Worm (Caenorhabditis elegans) whole organism, L4/young adult: ENCODE measurements around the gene gtf-2F1.

Experiments used
- W03F9.2 ChIP-seq: fragments of 150-350 bp; optimal IDR thresholded peaks from 2 replicates; lab custom pipeline; 2014; ENCODE audit warnings: missing biosample characterization, missing genetic modification characterization
- dao-5 ChIP-seq: sonication (generic microtip); optimal IDR thresholded peaks from 2 replicates; lab custom pipeline; 2016; ENCODE audit warnings: missing genotype, missing genetic modification characterization, moderate library complexity, missing compliant biosample characterization
- him-1 ChIP-seq: sonication (generic microtip); optimal IDR thresholded peaks from 2 replicates; lab custom pipeline; 2016; ENCODE audit warnings: missing genotype, missing genetic modification reagents, missing genetic modification characterization, missing compliant biosample characterization

The gtf-2F1 gene

ce11 chrII:4294189-4294588 lies 7.2 kb upstream of the gtf-2F1 start:
- TF ChIP-seq him-1 (tag; lab: Kevin White, UChicago) = no peak
- no peak for TF ChIP-seq W03F9.2 (tag; lab: Kevin White, UChicago)
- no peak for TF ChIP-seq dao-5 (tag; lab: Kevin White, UChicago)

ce11 chrII:4294801-4295200 lies 6.6 kb upstream of the gtf-2F1 start, which contains the start of gene rml-4:
TSS of gene rml-4 (plus strand) at chrII:4295101.
- TF ChIP-seq W03F9.2 (tag; lab: Kevin White, UChicago) = no peak
- TF ChIP-seq dao-5 (tag; lab: Kevin White, UChicago) = no peak
- TF ChIP-seq him-1 (tag; lab: Kevin White, UChicago) = no peak

ce11 chrII:4297259-4297658 lies 4.1 kb upstream of the gtf-2F1 start:
- TF ChIP-seq W03F9.2 (tag; lab: Kevin White, UChicago) (no peak), dao-5 (tag; lab: Kevin White, UChicago) (no peak), him-1 (tag; lab: Kevin White, UChicago) (no peak)

DNA sequence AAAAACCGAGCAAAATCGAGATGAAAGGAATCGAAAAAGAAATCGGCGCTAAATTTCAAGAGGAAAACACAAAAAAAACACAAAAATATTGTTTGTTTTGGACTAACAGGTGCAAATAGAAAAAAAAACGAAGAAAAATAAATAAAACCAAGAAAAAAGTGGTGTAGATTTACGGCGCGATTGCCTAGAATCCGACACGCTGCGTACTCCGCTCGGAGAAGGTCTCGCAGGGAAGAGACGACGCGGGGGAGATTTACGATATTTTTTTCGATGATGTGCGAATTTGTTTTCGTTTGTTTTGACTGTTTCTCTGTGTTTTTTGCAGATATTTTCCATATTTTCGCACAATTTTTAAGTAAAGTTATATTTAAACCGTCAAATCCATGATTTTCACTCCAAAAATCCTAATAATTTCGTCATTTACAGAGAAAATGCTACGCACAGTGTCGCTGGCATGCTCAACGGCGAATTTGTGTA lies 2.1 kb upstream of the gtf-2F1 start, which contains the start of gene sco-1:
TSS of gene sco-1 (plus strand) at position 427 of the 477 bp plus-strand sequence.
- TF ChIP-seq him-1 (tag; lab: Kevin White, UChicago) (peak; percentile 92), W03F9.2 (tag; lab: Kevin White, UChicago) (peak; percentile 95), dao-5 (tag; lab: Kevin White, UChicago) (no peak)

- TF ChIP-seq W03F9.2 (tag; lab: Kevin White, UChicago) (no peak), him-1 (tag; lab: Kevin White, UChicago) (no peak), dao-5 (tag; lab: Kevin White, UChicago) (no peak)
Observed at ce11 chrII:4306921-4307630, 5.7 kb downstream of the gtf-2F1 start, which contains the start of gene Y52E8A.3. TSS of gene Y52E8A.3 (minus strand) at chrII:4306971.

- no peak for TF ChIP-seq W03F9.2 (tag; lab: Kevin White, UChicago)
- no peak for TF ChIP-seq dao-5 (tag; lab: Kevin White, UChicago)
- TF ChIP-seq him-1 (tag; lab: Kevin White, UChicago) = no peak
Observed at ce11 chrII:4312115-4312514, 10.7 kb downstream of the gtf-2F1 start, which contains the start of gene plep-1. TSS of gene plep-1 (minus strand) at chrII:4312215.

DNA sequence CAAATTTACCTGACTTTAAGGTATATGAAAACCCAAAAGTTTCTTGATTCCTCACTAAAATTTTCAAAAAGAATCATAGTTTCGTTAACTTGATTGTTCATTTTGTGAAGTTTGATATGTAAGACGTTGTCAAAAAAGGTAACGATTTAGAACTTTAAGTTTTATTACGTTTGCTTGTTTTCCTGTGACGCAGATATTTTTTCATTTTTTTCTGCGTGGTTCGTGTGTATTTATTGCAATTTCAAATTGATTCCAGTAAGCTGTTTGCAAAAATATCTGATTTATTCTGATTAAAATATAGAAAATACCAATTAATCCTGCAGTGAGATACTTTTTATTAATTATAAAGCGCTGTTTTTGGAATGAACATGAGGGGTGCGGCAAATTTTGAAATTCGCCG lies 14.6 kb downstream of the gtf-2F1 start, which contains the start of gene srw-40:
TSS of gene srw-40 (minus strand) at position 101 of the 400 bp plus-strand sequence.
- TF ChIP-seq him-1 (tag; lab: Kevin White, UChicago) (no peak), dao-5 (tag; lab: Kevin White, UChicago) (no peak), W03F9.2 (tag; lab: Kevin White, UChicago) (no peak)

ce11 chrII:4319537-4320019 lies 18.2 kb downstream of the gtf-2F1 start, which contains the start of gene Y52E8A.6:
TSS of gene Y52E8A.6 (minus strand) at chrII:4319969.
- no peak for TF ChIP-seq W03F9.2 (tag; lab: Kevin White, UChicago)
- TF ChIP-seq dao-5 (tag; lab: Kevin White, UChicago) = no peak
- TF ChIP-seq him-1 (tag; lab: Kevin White, UChicago) = no peak

DNA sequence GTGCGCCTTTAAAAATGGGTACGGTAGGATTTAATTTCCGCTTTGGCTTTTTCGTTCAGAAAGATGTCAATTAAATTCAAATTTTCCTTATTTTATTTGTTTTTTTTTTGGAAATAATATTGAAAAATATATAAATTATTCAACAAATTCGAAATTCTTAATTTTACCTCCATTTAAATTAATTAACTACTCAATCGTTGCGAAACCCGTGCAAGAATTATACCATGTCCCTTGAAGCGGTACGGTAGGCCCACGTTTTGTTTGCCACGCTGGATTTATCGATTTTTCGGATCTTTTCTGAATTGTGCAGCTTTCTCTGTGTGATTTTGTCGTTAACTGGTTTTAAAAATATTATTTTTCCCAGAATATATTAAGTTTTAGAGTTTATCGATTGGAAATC lies 19.0 kb downstream of the gtf-2F1 start, which contains the start of gene Y52E8A.2:
TSS of gene Y52E8A.2 (plus strand) at position 382 of the 400 bp plus-strand sequence.
- TF ChIP-seq him-1 (tag; lab: Kevin White, UChicago) (no peak), dao-5 (tag; lab: Kevin White, UChicago) (no peak), W03F9.2 (tag; lab: Kevin White, UChicago) (no peak)

DNA sequence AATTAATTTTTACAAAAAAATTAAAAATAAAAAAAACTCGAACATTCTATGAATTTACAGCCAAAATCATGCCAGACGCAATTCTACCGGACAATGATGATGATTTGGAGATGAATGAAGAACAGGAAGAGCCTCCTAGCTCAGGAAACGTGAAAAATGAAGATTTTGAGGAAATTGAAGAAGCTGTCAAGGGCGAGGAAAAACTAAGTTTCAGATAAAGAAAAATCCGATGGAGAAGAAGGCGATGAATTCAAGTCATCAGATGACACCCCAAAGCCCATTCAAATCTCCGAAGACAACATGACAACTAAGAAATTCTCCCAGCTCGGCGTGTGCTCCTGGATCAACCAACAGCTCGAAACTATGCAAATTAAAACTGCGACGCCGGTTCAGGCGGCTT lies 20.4 kb downstream of the gtf-2F1 start, which contains the start of gene Y52E8A.1:
TSS of gene Y52E8A.1 (plus strand) at position 301 of the 400 bp plus-strand sequence.
- TF ChIP-seq W03F9.2 (tag; lab: Kevin White, UChicago) = no peak
- TF ChIP-seq dao-5 (tag; lab: Kevin White, UChicago) = no peak
- TF ChIP-seq him-1 (tag; lab: Kevin White, UChicago) = no peak

DNA sequence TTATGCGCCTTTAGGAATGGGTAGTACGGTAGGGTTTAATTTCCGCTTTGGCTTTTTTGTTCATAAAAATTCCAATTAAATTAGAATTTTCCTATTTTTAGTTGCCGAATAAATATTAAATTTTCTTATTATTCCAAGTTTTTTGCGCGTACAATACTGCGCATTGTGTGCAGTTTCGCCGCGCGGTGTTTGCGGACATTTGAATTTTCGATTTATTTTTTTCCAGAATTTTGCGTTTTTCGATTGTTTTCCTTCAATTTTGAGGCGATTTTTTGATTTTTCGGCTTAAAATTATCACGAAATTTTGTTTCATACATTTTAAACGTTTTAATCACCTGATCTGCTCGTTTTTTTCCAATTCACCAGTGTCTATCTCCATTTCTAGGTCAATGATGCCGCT lies 21.5 kb downstream of the gtf-2F1 start, which contains the start of gene H20J04.6:
TSS of gene H20J04.6 (plus strand) at position 386 of the 400 bp plus-strand sequence.
- no peak for TF ChIP-seq W03F9.2 (tag; lab: Kevin White, UChicago)
- TF ChIP-seq dao-5 (tag; lab: Kevin White, UChicago) = no peak
- no peak for TF ChIP-seq him-1 (tag; lab: Kevin White, UChicago)

DNA sequence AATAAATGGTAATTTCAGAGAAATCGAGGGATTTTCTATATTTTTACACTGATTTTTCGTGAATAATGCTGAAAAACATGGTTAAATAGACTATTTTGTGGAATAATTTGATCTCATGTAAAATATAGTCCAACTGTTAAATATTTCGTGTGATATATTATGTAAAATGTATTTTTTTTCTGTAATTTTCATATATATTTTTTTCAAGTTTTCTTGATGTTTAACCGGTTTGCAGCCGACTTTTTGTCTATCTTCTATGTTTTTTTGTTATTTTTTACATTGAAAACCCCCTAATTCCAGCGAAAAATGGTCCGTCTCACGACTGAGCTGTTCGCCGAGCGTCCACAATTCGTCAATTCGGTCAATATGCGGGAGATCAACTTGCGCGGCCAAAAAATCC lies 22.7 kb downstream of the gtf-2F1 start, which contains the start of gene mog-2:
TSS of gene mog-2 (plus strand) at position 301 of the 400 bp plus-strand sequence.
- TF ChIP-seq W03F9.2 (tag; lab: Kevin White, UChicago) (no peak), dao-5 (tag; lab: Kevin White, UChicago) (no peak), him-1 (tag; lab: Kevin White, UChicago) (no peak)

ce11 chrII:4326420-4326819 lies 25.0 kb downstream of the gtf-2F1 start, which contains the start of gene pfd-2:
TSS of gene pfd-2 (plus strand) at chrII:4326720.
- TF ChIP-seq him-1 (tag; lab: Kevin White, UChicago) (no peak), W03F9.2 (tag; lab: Kevin White, UChicago) (no peak), dao-5 (tag; lab: Kevin White, UChicago) (no peak)
